Fruit fly (Drosophila melanogaster): ENCODE results near the gene CG43336.

CG43336 gene

DNA sequence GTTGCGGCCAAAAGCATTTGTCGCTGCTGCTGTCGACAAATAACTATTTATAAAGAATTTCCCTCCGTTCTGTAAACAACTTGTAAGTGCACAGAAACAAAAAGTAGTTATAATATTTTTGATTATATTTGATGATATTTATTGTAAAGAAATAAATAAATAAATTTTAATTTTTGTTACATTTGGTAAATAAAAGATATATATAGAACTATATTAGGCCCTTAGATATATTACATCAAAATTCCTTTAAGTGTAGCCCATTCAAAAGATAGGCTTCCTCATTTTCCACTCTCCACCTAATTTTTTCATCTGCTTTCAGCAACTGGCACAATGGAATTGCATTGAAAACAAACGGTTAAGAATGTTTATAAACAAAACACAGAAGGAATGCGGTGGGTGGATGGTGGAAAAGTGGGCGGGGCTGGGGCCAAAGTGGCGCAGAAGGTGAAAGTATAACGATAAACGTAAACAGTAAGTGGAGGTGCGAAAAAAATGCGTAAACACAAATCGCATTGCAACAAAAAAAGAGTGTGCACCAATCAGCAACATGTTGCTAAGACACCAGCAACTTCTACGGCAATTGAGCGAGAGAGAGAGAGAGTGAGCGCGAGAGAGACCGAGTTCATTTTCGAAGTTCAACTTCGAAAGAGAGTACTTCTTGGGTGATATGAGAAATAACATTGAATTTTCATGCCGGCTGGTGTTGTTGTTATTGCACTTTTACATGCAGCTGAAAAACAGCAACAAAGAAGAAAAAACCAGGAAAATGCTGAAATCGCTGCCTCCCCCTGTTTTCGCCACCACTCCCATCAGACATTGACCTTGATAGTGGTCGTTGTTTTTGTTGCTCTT lies 27.6 kb downstream of the CG43336 start (continued):
- peak; percentile 29; the same call in 1 of the 3 replicates for TF ChIP-seq zen2 (GFP tag; IDR thresholded peaks at IDR 0.05; ENCODE audit: partially characterized antibody)
- TF ChIP-seq dmrt11E (tag; optimal IDR thresholded peaks at IDR 0.05): peak; percentile 56
- TF ChIP-seq phol (tag; optimal IDR thresholded peaks at IDR 0.05): peak; percentile 33
- TF ChIP-seq lov (optimal IDR thresholded peaks at IDR 0.05): no peak
- no peak for TF ChIP-seq lov (GFP tag; IDR thresholded peaks at IDR 0.05)
- peak; percentile 37 for TF ChIP-seq zf30C (GFP tag; optimal IDR thresholded peaks at IDR 0.05)
- TF ChIP-seq grau (tag; optimal IDR thresholded peaks at IDR 0.05): peak; percentile 23
- peak; percentile 44 for TF ChIP-seq CG7839 (tag; optimal IDR thresholded peaks at IDR 0.05)
- no peak for TF ChIP-seq CG17802 (tag; optimal IDR thresholded peaks at IDR 0.05)
- TF ChIP-seq BEAF-32 (GFP tag; optimal IDR thresholded peaks at IDR 0.05): no peak
- peak; percentile 42 for TF ChIP-seq dmrt99B (tag; optimal IDR thresholded peaks at IDR 0.05)
- TF ChIP-seq Ravus (GFP tag; IDR thresholded peaks at IDR 0.05): no peak
- TF ChIP-seq CG2199 (GFP tag; IDR thresholded peaks at IDR 0.05): peak; percentile 51; the same call in 2 of the 3 replicates
- no peak for TF ChIP-seq bowl (GFP tag; IDR thresholded peaks at IDR 0.05)

DNA sequence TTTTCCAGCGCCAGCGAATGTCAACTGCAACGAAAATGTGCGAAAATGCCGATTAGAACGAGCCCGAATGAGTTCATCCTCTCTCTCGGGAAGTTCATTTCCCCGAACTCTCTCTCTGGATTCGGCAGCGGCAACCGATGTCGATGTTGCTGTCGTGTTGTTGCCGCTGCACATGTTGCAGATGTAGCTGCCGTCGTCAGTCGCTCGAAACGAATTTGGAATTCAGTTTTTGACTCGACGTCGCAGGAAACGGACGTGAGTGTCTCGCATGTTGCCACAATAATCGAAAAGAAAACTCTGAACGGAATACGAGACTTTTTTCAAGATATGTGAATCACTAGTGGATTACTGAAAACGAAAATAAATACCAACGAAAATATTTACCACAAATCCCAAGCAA lies 29.0 kb downstream of the CG43336 start, which contains the start of gene pxb:
pxb (plus strand) TSS at position 222 of the 400 bp plus-strand sequence.
- TF ChIP-seq NC2α (GFP tag; optimal IDR thresholded peaks at IDR 0.05) (no peak), Pdp1 (GFP tag; optimal IDR thresholded peaks at IDR 0.05) (no peak), CG5180 (GFP tag; optimal IDR thresholded peaks at IDR 0.05) (no peak), h (optimal IDR thresholded peaks at IDR 0.05) (no peak), phol (tag; optimal IDR thresholded peaks at IDR 0.05) (no peak), CG10209 (GFP tag; optimal IDR thresholded peaks at IDR 0.05) (no peak), HLH4C (GFP tag; IDR thresholded peaks at IDR 0.05; ENCODE audit: partially characterized antibody) (peak; percentile 48; the same call in 2 of the 3 replicates), CG14441 (GFP tag; IDR thresholded peaks at IDR 0.05) (no peak), chn (GFP tag; optimal IDR thresholded peaks at IDR 0.05) (no peak), CG17359 (tag; optimal IDR thresholded peaks at IDR 0.05) (peak; percentile 24), CG17912 (GFP tag; optimal IDR thresholded peaks at IDR 0.05) (no peak), CG13894 (tag; optimal IDR thresholded peaks at IDR 0.05) (no peak), D19B (GFP tag; optimal IDR thresholded peaks at IDR 0.05) (no peak), Xbp1 (GFP tag; optimal IDR thresholded peaks at IDR 0.05) (peak; percentile 15), pita (GFP tag; optimal IDR thresholded peaks at IDR 0.05) (no peak), CG6654 (GFP tag; optimal IDR thresholded peaks at IDR 0.05) (no peak), Ravus (GFP tag; IDR thresholded peaks at IDR 0.05) (no peak), fd3F (GFP tag; optimal IDR thresholded peaks at IDR 0.05) (no peak), CG9876 (GFP tag; optimal IDR thresholded peaks at IDR 0.05) (no peak), CTCF (GFP tag; optimal IDR thresholded peaks at IDR 0.05) (no peak), Jarid2 (GFP tag; optimal IDR thresholded peaks at IDR 0.05) (peak; percentile 99), Antp (GFP tag; optimal IDR thresholded peaks at IDR 0.05) (no peak), Trl (optimal IDR thresholded peaks at IDR 0.05) (peak; percentile 58 to 83), Trl (GFP tag; optimal IDR thresholded peaks at IDR 0.05) (peak; percentile 13), Stat92E (GFP tag; optimal IDR thresholded peaks at IDR 0.05) (peak in 1 of 3 experiments; percentile 48), CG18764 (GFP tag; optimal IDR thresholded peaks at IDR 0.05) (no peak), CG7357 (GFP tag; IDR thresholded peaks at IDR 0.05) (no peak), CG10654 (GFP tag; optimal IDR thresholded peaks at IDR 0.05) (no peak), Atf6 (GFP tag; IDR thresholded peaks at IDR 0.05) (no peak), NK7.1 (GFP tag; optimal IDR thresholded peaks at IDR 0.05) (no peak), Nf-YB (GFP tag; optimal IDR thresholded peaks at IDR 0.05) (no peak), CG12942 (GFP tag; optimal IDR thresholded peaks at IDR 0.05) (no peak), Sin3A (optimal IDR thresholded peaks at IDR 0.05) (no peak), CG12219 (GFP tag; optimal IDR thresholded peaks at IDR 0.05) (peak; percentile 21), H2.0 (GFP tag; IDR thresholded peaks at IDR 0.05) (no peak), CG43689 (GFP tag; IDR thresholded peaks at IDR 0.05) (no peak), CG34422 (GFP tag; IDR thresholded peaks at IDR 0.05) (peak; percentile 48; the same call in 1 of the 3 replicates), CG11085 (GFP tag; IDR thresholded peaks at IDR 0.05) (no peak)
